Worm (Caenorhabditis elegans): ENCODE data around the gene pals-28.

Gene pals-28

ce11 chrIII:4412108-4413009 lies 27.8 kb downstream of the pals-28 start (continued):
- TF ChIP-seq mdt-29 (GFP tag; IDR thresholded peaks at IDR 0.05) = no peak
- no peak for TF ChIP-seq nhr-10 (tag; optimal IDR thresholded peaks at IDR 0.05)
- TF ChIP-seq hif-1 (tag; optimal IDR thresholded peaks at IDR 0.05) = no peak
- no peak for TF ChIP-seq F37D6.2 (tag; optimal IDR thresholded peaks at IDR 0.05)
- TF ChIP-seq php-3 (GFP tag; IDR thresholded peaks at IDR 0.05) = no peak
- TF ChIP-seq pqm-1 (tag; optimal IDR thresholded peaks at IDR 0.05) = no peak
- TF ChIP-seq lsy-2 (tag; optimal IDR thresholded peaks at IDR 0.05) = peak in 1 of 2 experiments; percentile 61
- no peak for TF ChIP-seq ama-1 (optimal IDR thresholded peaks at IDR 0.05)
- no peak for TF ChIP-seq jun-1 (tag; optimal IDR thresholded peaks at IDR 0.05)
- TF ChIP-seq nhr-77 (tag; optimal IDR thresholded peaks at IDR 0.05) = peak; percentile 51
- TF ChIP-seq mes-2 (tag; optimal IDR thresholded peaks at IDR 0.05; ENCODE audit: poor library complexity, severe bottlenecking) = no peak
- no peak for TF ChIP-seq ces-1 (GFP tag; optimal IDR thresholded peaks at IDR 0.05)
- TF ChIP-seq ceh-62 (tag; optimal IDR thresholded peaks at IDR 0.05) = no peak
- TF ChIP-seq F10B5.3 (tag; optimal IDR thresholded peaks at IDR 0.05) = no peak
- TF ChIP-seq gei-8 (GFP tag; optimal IDR thresholded peaks at IDR 0.05) = no peak
- peak; percentile 13 to 19 for TF ChIP-seq mdl-1 (tag; optimal IDR thresholded peaks at IDR 0.05)
- TF ChIP-seq rbr-2 (tag; optimal IDR thresholded peaks at IDR 0.05) = no peak
- peak; percentile 94 for TF ChIP-seq hlh-30 (tag; optimal IDR thresholded peaks at IDR 0.05; ENCODE audit: insufficient read depth)

ce11 chrIII:4413099-4413498 lies 28.5 kb downstream of the pals-28 start, which contains the start of gene mpc-1:
TSS of gene mpc-1 (plus strand) at chrIII:4413457.
- TF ChIP-seq tra-1 (GFP tag; IDR thresholded peaks at IDR 0.05) = no peak
- no peak for TF ChIP-seq lin-1 (GFP tag; IDR thresholded peaks at IDR 0.05)
- TF ChIP-seq mep-1 (tag; optimal IDR thresholded peaks at IDR 0.05) = no peak
- TF ChIP-seq ceh-32 (tag; optimal IDR thresholded peaks at IDR 0.05; ENCODE audit: poor library complexity) = no peak
- TF ChIP-seq F49E8.2 (tag; optimal IDR thresholded peaks at IDR 0.05; ENCODE audit: borderline replicate concordance) = no peak
- TF ChIP-seq nhr-48 (tag; optimal IDR thresholded peaks at IDR 0.05) = no peak
- TF ChIP-seq nhr-28 (tag; optimal IDR thresholded peaks at IDR 0.05) = peak; percentile 61
- TF ChIP-seq dmd-6 (GFP tag; IDR thresholded peaks at IDR 0.05) = peak; percentile 72
- TF ChIP-seq mdl-1 (tag; optimal IDR thresholded peaks at IDR 0.05) = peak in 1 of 2 experiments; percentile 42
- TF ChIP-seq nhr-77 (tag; optimal IDR thresholded peaks at IDR 0.05) = peak; percentile 75
- TF ChIP-seq attf-4 (tag; optimal IDR thresholded peaks at IDR 0.05) = no peak
- no peak for TF ChIP-seq nhr-41 (GFP tag; IDR thresholded peaks at IDR 0.05)
- TF ChIP-seq ces-1 (GFP tag; optimal IDR thresholded peaks at IDR 0.05) = no peak
- TF ChIP-seq nhr-237 (tag; optimal IDR thresholded peaks at IDR 0.05) = no peak
- TF ChIP-seq pqm-1 (tag; optimal IDR thresholded peaks at IDR 0.05) = peak; percentile 77
- TF ChIP-seq mdt-29 (GFP tag; IDR thresholded peaks at IDR 0.05) = no peak
- TF ChIP-seq hif-1 (tag; optimal IDR thresholded peaks at IDR 0.05) = no peak
- no peak for TF ChIP-seq dpl-1 (GFP tag; optimal IDR thresholded peaks at IDR 0.05)
- no peak for TF ChIP-seq zag-1 (tag; optimal IDR thresholded peaks at IDR 0.05)
- TF ChIP-seq dve-1 (tag; optimal IDR thresholded peaks at IDR 0.05; ENCODE audit: insufficient read depth) = peak; percentile 68
- TF ChIP-seq skn-1 (tag; optimal IDR thresholded peaks at IDR 0.05) = no peak
- TF ChIP-seq egl-27 (tag; optimal IDR thresholded peaks at IDR 0.05) = no peak
- no peak for TF ChIP-seq daf-16 (GFP tag; optimal IDR thresholded peaks at IDR 0.05)
- peak; percentile 85 for TF ChIP-seq daf-16 (tag; optimal IDR thresholded peaks at IDR 0.05)
- no peak for TF ChIP-seq F26F4.8 (GFP tag; conservative IDR thresholded peaks at IDR 0.05)
- TF ChIP-seq hlh-11 (tag; optimal IDR thresholded peaks at IDR 0.05) = peak; percentile 50
- no peak for TF ChIP-seq zip-2 (tag; optimal IDR thresholded peaks at IDR 0.05)
- TF ChIP-seq F37D6.2 (tag; optimal IDR thresholded peaks at IDR 0.05) = no peak
- no peak for TF ChIP-seq Y48G9A.11 (GFP tag; IDR thresholded peaks at IDR 0.05)

All from whole organism, L4 larva.